Fruit fly (Drosophila melanogaster) whole organism, embryonic: ENCODE measurements around the gene snz.

Experiments used
- Abd-B ChIP-seq: fragments of 200-800 bp; sonication (Bioruptor generic); optimal IDR thresholded peaks from 2 replicates; lab custom pipeline; 2018; ENCODE audit warnings: missing biosample characterization, mild to moderate bottlenecking, missing genetic modification characterization, moderate library complexity
- Ada2b ChIP-seq: fragments of 200-800 bp; sonication (Bioruptor generic); IDR thresholded peaks from 2 replicates; pipeline ENCODE4 v1.3.6; 2022; ENCODE audit warnings: missing biosample characterization, missing genetic modification characterization
- Aef1 ChIP-seq: fragments of 200-800 bp; sonication (Bioruptor generic); IDR thresholded peaks from 3 replicates; pipeline ENCODE4 v1.3.6; 2022; ENCODE audit warnings: missing biosample characterization, missing genetic modification characterization
- B-H2 ChIP-seq: fragments of 200-800 bp; sonication (Bioruptor generic); optimal IDR thresholded peaks from 2 replicates; lab custom pipeline; 2018; ENCODE audit warnings: missing biosample characterization, mild to moderate bottlenecking, missing genetic modification characterization
- Bgb ChIP-seq: fragments of 200-800 bp; sonication (Bioruptor generic); IDR thresholded peaks from 2 replicates; pipeline ENCODE4 v1.3.6; 2022; ENCODE audit warnings: missing biosample characterization, missing genetic modification characterization; ENCODE audit not compliant: partially characterized antibody
- CG10274 ChIP-seq: fragments of 200-800 bp; sonication (Bioruptor generic); optimal IDR thresholded peaks from 3 replicates; lab custom pipeline; 2017; ENCODE audit warnings: missing biosample characterization, mild to moderate bottlenecking, missing genetic modification characterization
- CG10979 ChIP-seq: fragments of 200-800 bp; sonication (Bioruptor generic); optimal IDR thresholded peaks from 2 replicates; lab custom pipeline; 2018; ENCODE audit warnings: missing biosample characterization, mild to moderate bottlenecking, missing genetic modification characterization, moderate library complexity
- CG11398 ChIP-seq: fragments of 200-800 bp; sonication (Bioruptor generic); optimal IDR thresholded peaks from 2 replicates; lab custom pipeline; 2016; ENCODE audit warnings: missing biosample characterization, missing genetic modification characterization
- CG11695 ChIP-seq: fragments of 200-800 bp; sonication (Bioruptor generic); IDR thresholded peaks from 3 replicates; pipeline ENCODE4 v1.3.6; 2022; ENCODE audit warnings: missing biosample characterization, missing genetic modification characterization
- CG12071 ChIP-seq: fragments of 200-800 bp; sonication (Bioruptor generic); optimal IDR thresholded peaks from 3 replicates; lab custom pipeline; 2018; ENCODE audit warnings: missing biosample characterization, mild to moderate bottlenecking, missing genetic modification characterization
- CG12391 ChIP-seq: fragments of 200-800 bp; sonication (Bioruptor generic); optimal IDR thresholded peaks from 3 replicates; lab custom pipeline; 2018; ENCODE audit warnings: missing biosample characterization, mild to moderate bottlenecking, missing genetic modification characterization, moderate library complexity
- CG12659 ChIP-seq: fragments of 200-800 bp; sonication (Bioruptor generic); optimal IDR thresholded peaks from 3 replicates; lab custom pipeline; 2017; ENCODE audit warnings: mild to moderate bottlenecking, missing biosample characterization, missing genetic modification reagents, missing genetic modification characterization
- CG12942 ChIP-seq: fragments of 200-800 bp; sonication (Bioruptor generic); optimal IDR thresholded peaks from 3 replicates; lab custom pipeline; 2016; ENCODE audit warnings: missing biosample characterization, missing genetic modification characterization
- CG15479 ChIP-seq: fragments of 200-800 bp; sonication (Bioruptor generic); optimal IDR thresholded peaks from 3 replicates; lab custom pipeline; 2019; ENCODE audit warnings: missing biosample characterization, mild to moderate bottlenecking, missing genetic modification characterization, moderate library complexity
- CG15514 ChIP-seq: fragments of 200-800 bp; sonication (Bioruptor generic); optimal IDR thresholded peaks from 3 replicates; lab custom pipeline; 2017; ENCODE audit warnings: missing biosample characterization, missing genetic modification characterization, mild to moderate bottlenecking, moderate library complexity, missing genetic modification reagents
- CG17802 ChIP-seq: fragments of 200-800 bp; sonication (Bioruptor generic); optimal IDR thresholded peaks from 2 replicates; lab custom pipeline; 2018; ENCODE audit warnings: missing biosample characterization, mild to moderate bottlenecking, missing genetic modification characterization, moderate library complexity
- CG18262 ChIP-seq: fragments of 200-800 bp; optimal IDR thresholded peaks from 3 replicates; lab custom pipeline; 2019; ENCODE audit warnings: missing biosample characterization, mild to moderate bottlenecking, missing genetic modification characterization, moderate library complexity
- CG31441 ChIP-seq: fragments of 200-800 bp; sonication (Bioruptor generic); IDR thresholded peaks from 2 replicates; pipeline ENCODE4 v1.3.6; 2022; ENCODE audit warnings: missing biosample characterization, missing genetic modification characterization
- CG32767 ChIP-seq: fragments of 200-800 bp; sonication (Bioruptor generic); IDR thresholded peaks from 2 replicates; pipeline ENCODE4 v1.3.6; 2022; ENCODE audit warnings: missing biosample characterization, missing genetic modification characterization
- CG4707 ChIP-seq: fragments of 200-800 bp; sonication (Bioruptor generic); optimal IDR thresholded peaks from 2 replicates; lab custom pipeline; 2018; ENCODE audit warnings: missing biosample characterization, mild to moderate bottlenecking, missing genetic modification characterization, moderate library complexity
- CG6254 ChIP-seq: fragments of 200-800 bp; sonication (Bioruptor generic); optimal IDR thresholded peaks from 3 replicates; lab custom pipeline; 2017; ENCODE audit warnings: mild to moderate bottlenecking, missing biosample characterization, missing genetic modification reagents, missing genetic modification characterization
- CG6683 ChIP-seq: fragments of 200-800 bp; sonication (Bioruptor generic); optimal IDR thresholded peaks from 2 replicates; lab custom pipeline; 2017; ENCODE audit warnings: missing biosample characterization, mild to moderate bottlenecking, missing genetic modification characterization, missing genetic modification reagents
- CG9932 ChIP-seq: fragments of 200-800 bp; sonication (Bioruptor generic); IDR thresholded peaks from 2 replicates; pipeline ENCODE4 v1.3.6; 2022; ENCODE audit warnings: missing biosample characterization, missing genetic modification characterization
- Dip2 ChIP-seq: fragments of 200-800 bp; sonication (Bioruptor generic); IDR thresholded peaks from 2 replicates; pipeline ENCODE4 v1.3.6; 2022; ENCODE audit warnings: missing biosample characterization, missing genetic modification characterization
- Dll ChIP-seq: fragments of 200-800 bp; sonication (Bioruptor generic); IDR thresholded peaks from 4 replicates; pipeline ENCODE4 v1.3.6; 2022; ENCODE audit warnings: missing biosample characterization, missing genetic modification characterization; ENCODE audit not compliant: partially characterized antibody
- Dref ChIP-seq: fragments of 200-800 bp; sonication (Bioruptor generic); IDR thresholded peaks from 2 replicates; pipeline ENCODE4 v1.3.6; 2022; ENCODE audit warnings: missing biosample characterization, missing genetic modification characterization
- GATAe ChIP-seq: fragments of 200-800 bp; sonication (Bioruptor generic); conservative IDR thresholded peaks from 2 replicates; pipeline ENCODE4 v1.3.6; 2022; ENCODE audit warnings: missing biosample characterization, missing genetic modification characterization
- HLH3B ChIP-seq: fragments of 200-800 bp; sonication (Bioruptor generic); IDR thresholded peaks from 2 replicates; pipeline ENCODE4 v1.3.6; 2022; ENCODE audit warnings: missing biosample characterization, missing genetic modification characterization
- HLH54F ChIP-seq: fragments of 200-800 bp; sonication (Bioruptor generic); optimal IDR thresholded peaks from 3 replicates; lab custom pipeline; 2016; ENCODE audit warnings: missing biosample characterization, missing genetic modification characterization
- Jarid2 ChIP-seq: fragments of 200-800 bp; sonication (Bioruptor generic); optimal IDR thresholded peaks from 3 replicates; lab custom pipeline; 2017; ENCODE audit warnings: mild to moderate bottlenecking, missing biosample characterization, missing genetic modification reagents, missing genetic modification characterization
- Mad ChIP-seq: fragments of 200-800 bp; sonication (Bioruptor generic); optimal IDR thresholded peaks from 2 replicates; lab custom pipeline; 2016; ENCODE audit warnings: missing biosample characterization, missing genetic modification characterization
- Neu2 ChIP-seq: fragments of 200-800 bp; sonication (Bioruptor generic); optimal IDR thresholded peaks from 3 replicates; lab custom pipeline; 2016; ENCODE audit warnings: missing biosample characterization, missing genetic modification characterization, borderline replicate concordance
- Opbp ChIP-seq: fragments of 200-800 bp; sonication (Bioruptor generic); IDR thresholded peaks from 3 replicates; pipeline ENCODE4 v1.3.6; 2022; ENCODE audit warnings: missing biosample characterization, missing genetic modification characterization; ENCODE audit not compliant: partially characterized antibody
- Scr ChIP-seq: fragments of 200-800 bp; sonication (Bioruptor generic); IDR thresholded peaks from 2 replicates; pipeline ENCODE4 v1.3.6; 2022; ENCODE audit warnings: missing biosample characterization, missing genetic modification characterization; ENCODE audit not compliant: partially characterized antibody
- Sry-δ ChIP-seq: fragments of 200-800 bp; sonication (Bioruptor generic); optimal IDR thresholded peaks from 2 replicates; lab custom pipeline; 2016; ENCODE audit warnings: missing biosample characterization, missing genetic modification characterization
- Trl ChIP-seq, 3 experiments: fragments of >200 bp in 2 of 3; fragments of 200-800 bp in 1 of 3; sonication (Bioruptor generic) in 1 of 3; optimal IDR thresholded peaks; 2 replicates in 1 of 3; 3 replicates in 2 of 3; lab custom pipeline; 2016 to 2017; ENCODE audit warnings: missing biosample characterization in 1 of 3, missing genetic modification characterization in 1 of 3
- Xrp1 ChIP-seq: fragments of 200-800 bp; sonication (Bioruptor generic); IDR thresholded peaks from 2 replicates; pipeline ENCODE4 v1.3.6; 2022; ENCODE audit warnings: missing biosample characterization, missing genetic modification characterization
- bcd ChIP-seq: fragments of 200-800 bp; sonication (Bioruptor generic); optimal IDR thresholded peaks from 2 replicates; lab custom pipeline; 2017; ENCODE audit warnings: missing biosample characterization, mild to moderate bottlenecking, missing genetic modification characterization
- bowl ChIP-seq: fragments of 200-800 bp; sonication (Bioruptor generic); IDR thresholded peaks from 2 replicates; pipeline ENCODE4 v1.3.6; 2022; ENCODE audit warnings: missing biosample characterization, missing genetic modification characterization
- corto ChIP-seq: fragments of 200-800 bp; sonication (Bioruptor generic); optimal IDR thresholded peaks from 2 replicates; lab custom pipeline; 2016; ENCODE audit warnings: missing biosample characterization, mild to moderate bottlenecking, missing genetic modification characterization, moderate library complexity
- dm ChIP-seq: fragments of 200-800 bp; sonication (Bioruptor generic); optimal IDR thresholded peaks from 3 replicates; lab custom pipeline; 2016; ENCODE audit warnings: missing biosample characterization, missing genetic modification characterization
- emc ChIP-seq: fragments of 200-800 bp; sonication (Bioruptor generic); optimal IDR thresholded peaks from 2 replicates; lab custom pipeline; 2016; ENCODE audit warnings: missing biosample characterization, missing genetic modification characterization
- pfk ChIP-seq: fragments of 200-800 bp; sonication (Bioruptor generic); optimal IDR thresholded peaks from 2 replicates; lab custom pipeline; 2018; ENCODE audit warnings: missing biosample characterization, mild to moderate bottlenecking, missing genetic modification characterization, moderate library complexity
- pnt ChIP-seq: fragments of 200-800 bp; sonication (Bioruptor generic); optimal IDR thresholded peaks from 3 replicates; lab custom pipeline; 2016; ENCODE audit warnings: missing biosample characterization, missing genetic modification characterization
- ranshi ChIP-seq: fragments of 200-800 bp; sonication (Bioruptor generic); IDR thresholded peaks from 2 replicates; pipeline ENCODE4 v1.3.6; 2022; ENCODE audit warnings: missing biosample characterization, missing genetic modification characterization
- schlank ChIP-seq: fragments of 200-800 bp; sonication (Bioruptor generic); optimal IDR thresholded peaks from 2 replicates; lab custom pipeline; 2018; ENCODE audit warnings: missing biosample characterization, mild to moderate bottlenecking, missing genetic modification characterization
- sisA ChIP-seq: fragments of 200-800 bp; sonication (Bioruptor generic); IDR thresholded peaks from 2 replicates; pipeline ENCODE4 v1.3.6; 2022; ENCODE audit warnings: missing biosample characterization, missing genetic modification characterization
- tap ChIP-seq: fragments of 200-800 bp; optimal IDR thresholded peaks from 3 replicates; lab custom pipeline; 2019; ENCODE audit warnings: missing biosample characterization, mild to moderate bottlenecking, missing genetic modification characterization, moderate library complexity
- wdn ChIP-seq: fragments of 200-800 bp; sonication (Bioruptor generic); IDR thresholded peaks from 2 replicates; pipeline ENCODE4 v1.3.6; 2022; ENCODE audit warnings: missing biosample characterization, missing genetic modification characterization

snz gene

dm6 chrX:7933210-7933915, 21.5 kb downstream of the snz start, which contains the start of the genes Dhdds and RpS14a (continued):
- TF ChIP-seq Dip2 (GFP tag; lab: Robert Waterston, UW) (no peak), Scr (GFP tag; lab: Robert Waterston, UW) (peak; percentile 88), CG6254 (GFP tag; lab: Kevin White, UChicago) (no peak), CG4707 (GFP tag; lab: Kevin White, UChicago) (peak; percentile 38), Jarid2 (peak; percentile 30), CG12071 (GFP tag; lab: Kevin White, UChicago) (peak; percentile 57), Mad (GFP tag; lab: Kevin White, UChicago) (peak; percentile 5), corto (GFP tag; lab: Kevin White, UChicago) (no peak), wdn (no peak), CG12942 (GFP tag; lab: Kevin White, UChicago) (no peak), Aef1 (GFP tag; lab: Robert Waterston, UW) (no peak), HLH54F (GFP tag; lab: Kevin White, UChicago) (peak; percentile 51), CG11695 (0 out of 3 replicates have a peak, but pooled peaks have one; percentile 17), pfk (GFP tag; lab: Kevin White, UChicago) (peak; percentile 41), CG12659 (GFP tag; lab: Kevin White, UChicago) (peak; percentile 86), Trl (optimal IDR thresholded peaks at IDR 0.05; lab: Kevin White, UChicago) (no peak), Trl (GFP tag; optimal IDR thresholded peaks at IDR 0.05; lab: Kevin White, UChicago) (peak; percentile 5), Abd-B (GFP tag; lab: Kevin White, UChicago) (no peak), B-H2 (GFP tag; lab: Kevin White, UChicago) (no peak), dm (peak; percentile 60), bcd (GFP tag; lab: Kevin White, UChicago) (peak; percentile 88), emc (GFP tag; lab: Kevin White, UChicago) (peak; percentile 40), sisA (no peak), CG6683 (GFP tag; lab: Kevin White, UChicago) (no peak), tap (tag; lab: Kevin White, UChicago) (no peak), GATAe (GFP tag; lab: Robert Waterston, UW) (no peak), bowl (no peak), schlank (tag; lab: Kevin White, UChicago) (no peak), CG15514 (GFP tag; lab: Kevin White, UChicago) (peak; percentile 64), Ada2b (GFP tag; lab: Robert Waterston, UW) (no peak), Bgb (GFP tag; lab: Robert Waterston, UW) (peak; percentile 72), CG32767 (GFP tag; lab: Robert Waterston, UW) (no peak), HLH3B (GFP tag; lab: Robert Waterston, UW) (no peak), CG10274 (peak; percentile 33), Opbp (GFP tag; lab: Robert Waterston, UW) (peak; percentile 68), Dref (GFP tag; lab: Robert Waterston, UW) (peak; percentile 73), Dll (GFP tag; lab: Robert Waterston, UW) (peak; percentile 84), Neu2 (GFP tag; lab: Kevin White, UChicago) (no peak), CG10979 (tag; lab: Kevin White, UChicago) (peak; percentile 43), CG18262 (peak; percentile 54), CG12391 (peak; percentile 63), CG9932 (no peak), Sry-δ (GFP tag; lab: Kevin White, UChicago) (peak; percentile 77), pnt (GFP tag; lab: Kevin White, UChicago) (no peak), CG11398 (peak; percentile 25), CG15479 (GFP tag; lab: Kevin White, UChicago) (no peak), CG17802 (tag; lab: Kevin White, UChicago) (peak; percentile 39), ranshi (peak; percentile 8; the same call in 1 of the 2 replicates), CG31441 (GFP tag; lab: Robert Waterston, UW) (peak; percentile 69; the same call in 1 of the 2 replicates), Xrp1 (GFP tag; lab: Robert Waterston, UW) (no peak)
